Worm (Caenorhabditis elegans): ENCODE measurements around the gene nhr-172.

Gene nhr-172

DNA sequence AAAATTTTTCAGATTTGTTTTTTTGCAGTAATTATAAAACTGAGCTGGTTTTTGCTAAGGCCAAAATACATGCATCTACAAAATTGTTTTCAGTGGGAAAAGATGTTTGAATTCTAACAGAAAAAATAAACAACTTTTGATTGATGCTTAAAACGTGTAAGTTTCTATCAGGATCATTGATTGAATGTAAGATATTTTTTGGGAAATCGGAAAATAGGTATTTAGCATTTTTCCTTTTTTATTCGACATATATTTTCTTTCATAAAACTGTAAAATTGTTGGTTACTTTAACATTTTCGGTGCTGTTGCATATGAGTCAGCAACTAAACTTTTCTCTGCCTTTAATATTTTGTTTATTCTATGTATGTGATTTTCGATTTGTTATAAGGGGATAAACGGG, 15.7 kb downstream of the nhr-172 start, which contains the start of gene C54F6.20:
Gene C54F6.20, plus strand, starts transcription at position 301 of the 400 bp plus-strand sequence.
- TF ChIP-seq sea-1 (GFP tag; conservative IDR thresholded peaks at IDR 0.05), result no peak
- no peak for TF ChIP-seq tbx-11 (GFP tag; IDR thresholded peaks at IDR 0.05)
- no peak for TF ChIP-seq ceh-36 (tag; optimal IDR thresholded peaks at IDR 0.05)
- no peak for TF ChIP-seq hmg-4 (GFP tag; optimal IDR thresholded peaks at IDR 0.05)
- TF ChIP-seq hnd-1 (tag; optimal IDR thresholded peaks at IDR 0.05), result no peak
- TF ChIP-seq pes-1 (GFP tag; IDR thresholded peaks at IDR 0.05), result no peak
- TF ChIP-seq scrt-1 (GFP tag; IDR thresholded peaks at IDR 0.05), result no peak
- no peak for TF ChIP-seq ceh-13 (GFP tag; optimal IDR thresholded peaks at IDR 0.05)
- no peak for TF ChIP-seq hmbx-1 (tag; optimal IDR thresholded peaks at IDR 0.05)
- TF ChIP-seq F13C5.2 (tag; optimal IDR thresholded peaks at IDR 0.05), result no peak
- no peak for TF ChIP-seq ama-1 (optimal IDR thresholded peaks at IDR 0.05)
- no peak for TF ChIP-seq ets-7 (tag; optimal IDR thresholded peaks at IDR 0.05)
- no peak for TF ChIP-seq B0310.2 (tag; optimal IDR thresholded peaks at IDR 0.05)
- no peak for TF ChIP-seq aly-1 (tag; optimal IDR thresholded peaks at IDR 0.05)
- TF ChIP-seq tra-4 (tag; optimal IDR thresholded peaks at IDR 0.05), result no peak

DNA sequence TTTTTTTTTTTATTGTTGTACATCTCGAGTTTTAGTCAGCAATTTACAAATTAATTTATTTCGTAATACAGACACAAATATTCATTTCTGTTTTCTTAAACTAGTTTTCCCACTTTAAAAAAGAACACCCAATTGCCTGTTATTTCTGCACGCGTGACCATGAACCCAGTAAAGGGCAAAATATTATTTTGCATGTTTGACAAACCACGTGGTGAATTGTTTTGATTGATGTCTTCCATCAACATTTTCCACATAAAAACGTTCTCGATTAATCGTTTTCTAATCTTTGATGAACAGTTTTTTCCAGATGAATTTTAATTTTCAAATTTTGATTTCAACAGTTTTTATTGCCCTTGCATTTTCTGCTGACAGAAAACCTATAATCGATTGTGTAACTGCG, 16.9 kb downstream of the nhr-172 start, which contains the start of gene C54F6.18:
Gene C54F6.18, plus strand, starts transcription at position 301 of the 400 bp plus-strand sequence.
- TF ChIP-seq ama-1 (optimal IDR thresholded peaks at IDR 0.05) (no peak), pes-1 (GFP tag; IDR thresholded peaks at IDR 0.05) (no peak), scrt-1 (GFP tag; IDR thresholded peaks at IDR 0.05) (no peak), F13C5.2 (tag; optimal IDR thresholded peaks at IDR 0.05) (no peak), ets-7 (tag; optimal IDR thresholded peaks at IDR 0.05) (no peak), B0310.2 (tag; optimal IDR thresholded peaks at IDR 0.05) (no peak), sea-1 (GFP tag; conservative IDR thresholded peaks at IDR 0.05) (no peak), ceh-13 (GFP tag; optimal IDR thresholded peaks at IDR 0.05) (no peak)

DNA sequence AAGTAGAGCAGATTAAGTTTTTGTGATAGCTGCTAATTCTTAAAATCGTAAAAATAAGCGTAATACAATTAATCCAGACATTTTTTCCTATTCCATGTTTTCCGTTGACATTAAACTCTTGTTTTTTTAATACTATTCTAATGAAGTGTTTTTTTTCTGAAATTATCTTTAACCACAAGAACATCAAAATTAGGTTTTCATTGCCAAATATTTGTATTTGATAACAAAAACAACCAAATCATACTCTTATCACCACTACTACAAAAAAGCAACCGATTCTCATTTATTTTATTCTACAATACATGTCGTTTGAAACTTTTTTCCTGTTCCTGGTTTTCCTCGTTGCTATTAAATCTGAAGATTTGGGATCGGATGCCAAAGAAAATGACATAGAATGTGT, 18.4 kb downstream of the nhr-172 start, which contains the start of gene C54F6.17:
Gene C54F6.17, plus strand, starts transcription at position 301 of the 400 bp plus-strand sequence.
- TF ChIP-seq tbx-37 (GFP tag; conservative IDR thresholded peaks at IDR 0.05) (no peak), pes-1 (GFP tag; IDR thresholded peaks at IDR 0.05) (no peak), F13C5.2 (tag; optimal IDR thresholded peaks at IDR 0.05) (no peak), scrt-1 (GFP tag; IDR thresholded peaks at IDR 0.05) (no peak), hnd-1 (tag; optimal IDR thresholded peaks at IDR 0.05) (no peak), ceh-36 (tag; optimal IDR thresholded peaks at IDR 0.05) (no peak), tbx-11 (GFP tag; IDR thresholded peaks at IDR 0.05) (no peak)

DNA sequence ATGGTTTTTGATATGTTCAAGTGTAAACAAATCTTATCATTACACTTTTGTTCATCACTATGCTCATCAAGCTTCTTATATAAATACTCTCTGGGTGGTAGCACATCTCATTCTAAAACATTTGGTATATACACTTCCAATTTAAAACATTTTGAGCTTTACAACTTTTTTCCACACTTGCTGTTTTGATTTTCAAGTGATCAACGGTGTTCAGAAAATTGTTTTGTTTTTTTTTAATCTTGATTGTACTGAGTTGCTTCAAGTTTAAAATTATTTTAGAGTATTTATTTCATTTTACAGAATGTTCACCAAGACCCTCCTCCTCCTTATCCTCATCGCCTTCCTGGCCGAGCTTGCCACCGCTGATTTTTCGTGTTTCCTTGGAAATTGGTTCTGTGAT, 20.0 kb downstream of the nhr-172 start, which contains the start of gene C54F6.5:
Gene C54F6.5, plus strand, starts transcription at position 301 of the 400 bp plus-strand sequence.
- TF ChIP-seq sea-1 (GFP tag; conservative IDR thresholded peaks at IDR 0.05) (no peak), ceh-36 (tag; optimal IDR thresholded peaks at IDR 0.05) (no peak), ceh-13 (GFP tag; optimal IDR thresholded peaks at IDR 0.05) (no peak), tbx-11 (GFP tag; IDR thresholded peaks at IDR 0.05) (no peak), tbx-37 (GFP tag; conservative IDR thresholded peaks at IDR 0.05) (no peak), flt-1 (GFP tag; IDR thresholded peaks at IDR 0.05) (no peak), ets-7 (tag; optimal IDR thresholded peaks at IDR 0.05) (no peak)

DNA sequence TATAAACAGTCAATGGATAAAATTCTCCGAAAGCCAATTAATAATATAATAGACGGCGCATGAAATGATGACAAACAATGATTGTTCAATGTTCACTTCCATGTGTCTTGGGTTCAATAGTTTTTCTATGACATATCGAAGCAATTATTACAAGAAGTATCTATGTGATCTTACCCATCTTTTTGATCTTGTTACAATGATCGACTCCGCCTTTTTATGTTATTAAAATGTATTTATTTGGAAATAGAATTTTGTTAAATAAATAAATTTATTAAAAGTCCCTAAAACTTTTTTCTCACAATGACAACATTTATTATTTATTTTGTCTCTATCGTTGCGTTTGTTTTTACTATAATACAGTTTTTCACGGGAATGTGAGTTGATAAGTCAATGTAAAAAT, 21.0 kb downstream of the nhr-172 start, which contains the start of gene swt-2:
Gene swt-2, plus strand, starts transcription at position 301 of the 400 bp plus-strand sequence.
- TF ChIP-seq F13C5.2 (tag; optimal IDR thresholded peaks at IDR 0.05) (no peak), hmbx-1 (tag; optimal IDR thresholded peaks at IDR 0.05) (no peak), tbx-11 (GFP tag; IDR thresholded peaks at IDR 0.05) (no peak), flt-1 (GFP tag; IDR thresholded peaks at IDR 0.05) (no peak), pes-1 (GFP tag; IDR thresholded peaks at IDR 0.05) (no peak), B0310.2 (tag; optimal IDR thresholded peaks at IDR 0.05) (no peak), ama-1 (optimal IDR thresholded peaks at IDR 0.05) (no peak), scrt-1 (GFP tag; IDR thresholded peaks at IDR 0.05) (no peak), tra-4 (tag; optimal IDR thresholded peaks at IDR 0.05) (no peak)

DNA sequence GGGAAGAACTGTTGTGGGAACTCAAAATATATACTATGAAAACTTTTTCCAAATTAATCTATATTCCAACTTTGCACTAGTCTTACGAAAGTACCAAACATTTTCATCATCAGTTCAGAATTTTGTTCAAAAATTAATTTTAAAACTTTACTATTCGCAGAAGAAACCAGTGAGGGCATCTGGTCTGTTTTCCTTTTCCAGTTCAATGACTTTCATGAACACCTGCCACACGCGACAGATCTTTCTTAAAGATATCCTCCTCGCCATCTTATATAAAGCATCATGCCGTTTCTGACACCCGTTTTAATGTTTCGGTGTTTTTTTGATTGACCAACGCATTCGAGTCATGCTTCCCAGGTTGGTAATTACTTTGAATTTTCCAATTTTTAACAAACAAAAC, 24.2 kb downstream of the nhr-172 start, which contains the start of gene C54F6.3:
Gene C54F6.3, plus strand, starts transcription at position 301 of the 400 bp plus-strand sequence.
- no peak for TF ChIP-seq hmbx-1 (tag; optimal IDR thresholded peaks at IDR 0.05)
- TF ChIP-seq flt-1 (GFP tag; IDR thresholded peaks at IDR 0.05), result no peak
- TF ChIP-seq tra-4 (tag; optimal IDR thresholded peaks at IDR 0.05), result no peak
- TF ChIP-seq ets-7 (tag; optimal IDR thresholded peaks at IDR 0.05), result no peak
- TF ChIP-seq tbx-11 (GFP tag; IDR thresholded peaks at IDR 0.05), result no peak
- no peak for TF ChIP-seq sea-1 (GFP tag; conservative IDR thresholded peaks at IDR 0.05)
- no peak for TF ChIP-seq hnd-1 (tag; optimal IDR thresholded peaks at IDR 0.05)
- TF ChIP-seq hmg-4 (GFP tag; optimal IDR thresholded peaks at IDR 0.05), result no peak
- TF ChIP-seq pes-1 (GFP tag; IDR thresholded peaks at IDR 0.05), result no peak
- TF ChIP-seq ceh-13 (GFP tag; optimal IDR thresholded peaks at IDR 0.05), result no peak
- TF ChIP-seq scrt-1 (GFP tag; IDR thresholded peaks at IDR 0.05), result no peak
- TF ChIP-seq aly-1 (tag; optimal IDR thresholded peaks at IDR 0.05), result no peak
- no peak for TF ChIP-seq tbx-37 (GFP tag; conservative IDR thresholded peaks at IDR 0.05)
- no peak for TF ChIP-seq ama-1 (optimal IDR thresholded peaks at IDR 0.05)
- no peak for TF ChIP-seq F13C5.2 (tag; optimal IDR thresholded peaks at IDR 0.05)

DNA sequence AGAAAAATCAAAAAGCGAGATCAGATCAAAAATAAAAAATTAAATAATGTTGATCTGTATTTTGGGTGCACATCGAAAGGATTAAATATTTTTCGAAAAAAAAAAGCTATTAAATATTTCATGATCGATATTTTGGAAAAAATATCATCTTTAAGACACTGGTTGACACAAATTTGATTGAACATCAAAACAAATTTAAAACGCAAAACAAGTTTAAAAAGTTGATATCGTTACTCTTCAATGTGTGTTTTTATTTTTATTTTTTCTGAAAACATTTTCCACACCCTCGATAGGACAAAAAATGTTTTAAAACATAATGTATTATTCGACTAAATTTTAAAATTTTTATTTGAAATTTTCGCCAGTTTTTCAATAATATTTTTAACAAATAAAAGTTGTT, 29.2 kb downstream of the nhr-172 start, which contains the start of gene C54F6.12:
Gene C54F6.12, minus strand, starts transcription at position 101 of the 400 bp plus-strand sequence.
- TF ChIP-seq ceh-13 (GFP tag; optimal IDR thresholded peaks at IDR 0.05), result no peak
- TF ChIP-seq ets-7 (tag; optimal IDR thresholded peaks at IDR 0.05), result no peak
- TF ChIP-seq hnd-1 (tag; optimal IDR thresholded peaks at IDR 0.05), result no peak
- no peak for TF ChIP-seq ama-1 (optimal IDR thresholded peaks at IDR 0.05)
- TF ChIP-seq ceh-36 (tag; optimal IDR thresholded peaks at IDR 0.05), result no peak
- TF ChIP-seq tbx-11 (GFP tag; IDR thresholded peaks at IDR 0.05), result no peak
- TF ChIP-seq aly-1 (tag; optimal IDR thresholded peaks at IDR 0.05), result no peak
- no peak for TF ChIP-seq flt-1 (GFP tag; IDR thresholded peaks at IDR 0.05)
- TF ChIP-seq tra-4 (tag; optimal IDR thresholded peaks at IDR 0.05), result no peak
- TF ChIP-seq hmg-4 (GFP tag; optimal IDR thresholded peaks at IDR 0.05), result no peak
- TF ChIP-seq scrt-1 (GFP tag; IDR thresholded peaks at IDR 0.05), result no peak
- no peak for TF ChIP-seq pes-1 (GFP tag; IDR thresholded peaks at IDR 0.05)
- no peak for TF ChIP-seq sea-1 (GFP tag; conservative IDR thresholded peaks at IDR 0.05)
- no peak for TF ChIP-seq tbx-37 (GFP tag; conservative IDR thresholded peaks at IDR 0.05)
- no peak for TF ChIP-seq B0310.2 (tag; optimal IDR thresholded peaks at IDR 0.05)
- no peak for TF ChIP-seq F13C5.2 (tag; optimal IDR thresholded peaks at IDR 0.05)
- TF ChIP-seq hmbx-1 (tag; optimal IDR thresholded peaks at IDR 0.05), result no peak
